Fruit fly (Drosophila melanogaster): ENCODE results near the gene Or10a.

The Or10a gene

DNA sequence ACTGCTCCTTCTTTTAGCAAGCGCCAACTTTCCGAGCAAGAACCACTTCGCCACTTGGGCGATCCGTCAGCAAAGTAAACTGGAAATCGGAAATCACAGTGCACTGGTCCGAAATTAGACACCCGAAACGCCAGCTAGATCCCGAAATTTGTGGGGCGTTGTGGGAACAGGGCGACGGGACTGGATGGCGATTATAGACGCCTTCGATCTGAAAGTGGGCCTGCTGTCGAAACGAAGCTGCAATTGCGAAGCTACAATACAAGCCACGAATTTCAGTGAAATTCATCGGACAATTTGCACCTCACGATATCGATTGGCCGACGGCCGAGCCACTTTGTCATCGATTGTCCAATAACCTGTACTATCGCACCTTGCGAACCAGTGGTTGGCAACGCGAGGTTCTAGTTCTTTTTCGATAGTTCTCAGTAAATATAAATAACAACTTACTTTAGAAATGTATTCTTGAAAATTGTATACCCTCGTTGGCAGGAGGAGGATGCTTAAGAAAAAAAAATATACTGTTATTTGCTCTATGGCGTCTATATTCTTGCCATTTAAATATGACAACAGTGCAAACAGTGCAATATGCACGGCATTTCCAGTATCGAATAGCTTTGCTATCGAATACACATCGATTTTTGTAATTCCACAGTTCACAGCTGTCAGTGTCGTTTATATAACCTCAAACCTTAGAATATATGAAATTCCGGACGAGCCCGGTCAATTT lies 49.3 kb downstream of the Or10a start, which contains the start of the genes hop and Tim8 (continued):
- peak; percentile 46 for TF ChIP-seq CG30020 (tag; optimal IDR thresholded peaks at IDR 0.05)
- no peak for TF ChIP-seq grau (tag; optimal IDR thresholded peaks at IDR 0.05)
- no peak for TF ChIP-seq Atf3 (GFP tag; optimal IDR thresholded peaks at IDR 0.05)
- TF ChIP-seq sna (GFP tag; IDR thresholded peaks at IDR 0.05; ENCODE audit: partially characterized antibody) = peak; percentile 88
- peak; percentile 45 for TF ChIP-seq Nf-YC (tag; optimal IDR thresholded peaks at IDR 0.05)
- no peak for TF ChIP-seq H15 (GFP tag; IDR thresholded peaks at IDR 0.05)
- no peak for TF ChIP-seq ara (GFP tag; IDR thresholded peaks at IDR 0.05)
- peak; percentile 77 for TF ChIP-seq zen2 (GFP tag; IDR thresholded peaks at IDR 0.05; ENCODE audit: partially characterized antibody)
- no peak for TF ChIP-seq fru (optimal IDR thresholded peaks at IDR 0.05)
- peak; percentile 99 for TF ChIP-seq CG15514 (GFP tag; optimal IDR thresholded peaks at IDR 0.05)
- TF ChIP-seq ab (GFP tag; optimal IDR thresholded peaks at IDR 0.05) = no peak
- TF ChIP-seq CG10267 (tag; optimal IDR thresholded peaks at IDR 0.05) = peak; percentile 41
- no peak for TF ChIP-seq lbe (GFP tag; optimal IDR thresholded peaks at IDR 0.05)
- no peak for TF ChIP-seq Eip74EF (GFP tag; optimal IDR thresholded peaks at IDR 0.05)
- TF ChIP-seq gfzf (GFP tag; optimal IDR thresholded peaks at IDR 0.05) = peak; percentile 33
- TF ChIP-seq pzg (GFP tag; optimal IDR thresholded peaks at IDR 0.05) = peak; percentile 75
- peak; percentile 87 for TF ChIP-seq MESR4 (GFP tag; optimal IDR thresholded peaks at IDR 0.05)
- no peak for TF ChIP-seq Camta (GFP tag; optimal IDR thresholded peaks at IDR 0.05)
- TF ChIP-seq bigmax (GFP tag; optimal IDR thresholded peaks at IDR 0.05) = peak; percentile 94
- peak; percentile 89 for TF ChIP-seq CG4854 (GFP tag; optimal IDR thresholded peaks at IDR 0.05)
- no peak for TF ChIP-seq en (GFP tag; optimal IDR thresholded peaks at IDR 0.05)
- TF ChIP-seq Mad (GFP tag; optimal IDR thresholded peaks at IDR 0.05) = no peak
- no peak for TF ChIP-seq CG18476 (GFP tag; optimal IDR thresholded peaks at IDR 0.05)
- TF ChIP-seq hbn (GFP tag; IDR thresholded peaks at IDR 0.05; ENCODE audit: partially characterized antibody) = peak; percentile 73
- no peak for TF ChIP-seq dan (GFP tag; IDR thresholded peaks at IDR 0.05)
- peak; percentile 86 for TF ChIP-seq CG6791 (GFP tag; IDR thresholded peaks at IDR 0.05; ENCODE audit: partially characterized antibody)
- TF ChIP-seq MTF-1 (GFP tag; optimal IDR thresholded peaks at IDR 0.05; ENCODE audit: borderline replicate concordance) = no peak
- TF ChIP-seq bsh (GFP tag; optimal IDR thresholded peaks at IDR 0.05) = no peak
- peak; percentile 53 for TF ChIP-seq row (GFP tag; IDR thresholded peaks at IDR 0.05)
- TF ChIP-seq MBD-R2 (GFP tag; IDR thresholded peaks at IDR 0.05) = peak; percentile 24; the same call in 1 of the 2 replicates
- peak; percentile 95 for TF ChIP-seq hb (GFP tag; IDR thresholded peaks at IDR 0.05; ENCODE audit: partially characterized antibody)
- peak; percentile 66 for TF ChIP-seq CG12659 (GFP tag; optimal IDR thresholded peaks at IDR 0.05)
- TF ChIP-seq CG10979 (tag; optimal IDR thresholded peaks at IDR 0.05) = no peak
- TF ChIP-seq Hr51 (GFP tag; optimal IDR thresholded peaks at IDR 0.05) = no peak
- TF ChIP-seq CG12104 (GFP tag; optimal IDR thresholded peaks at IDR 0.05) = no peak
- TF ChIP-seq Opbp (GFP tag; IDR thresholded peaks at IDR 0.05; ENCODE audit: partially characterized antibody) = peak; percentile 88
- TF ChIP-seq dm (GFP tag; optimal IDR thresholded peaks at IDR 0.05) = peak; percentile 46
- TF ChIP-seq CG7928 (GFP tag; optimal IDR thresholded peaks at IDR 0.05) = no peak
- no peak for TF ChIP-seq CG6689 (GFP tag; IDR thresholded peaks at IDR 0.05)
- TF ChIP-seq cad (GFP tag; optimal IDR thresholded peaks at IDR 0.05) = no peak
- TF ChIP-seq ken (GFP tag; IDR thresholded peaks at IDR 0.05) = no peak
- peak; percentile 19 for TF ChIP-seq CoRest (tag; optimal IDR thresholded peaks at IDR 0.05)
- TF ChIP-seq CG17802 (tag; optimal IDR thresholded peaks at IDR 0.05) = no peak
- no peak for TF ChIP-seq CG7357 (GFP tag; IDR thresholded peaks at IDR 0.05)
- no peak for TF ChIP-seq org-1 (GFP tag; optimal IDR thresholded peaks at IDR 0.05)
- no peak for TF ChIP-seq h (optimal IDR thresholded peaks at IDR 0.05)
- TF ChIP-seq CG7745 (tag; optimal IDR thresholded peaks at IDR 0.05) = no peak
- peak; percentile 5 for TF ChIP-seq phol (tag; optimal IDR thresholded peaks at IDR 0.05)
- TF ChIP-seq tna (GFP tag; IDR thresholded peaks at IDR 0.05; ENCODE audit: partially characterized antibody) = peak; percentile 87
